Fruit fly (Drosophila melanogaster): ENCODE results near the gene CG18542.

- TF ChIP-seq CG8478 (optimal IDR thresholded peaks at IDR 0.05) (no peak), CTCF (optimal IDR thresholded peaks at IDR 0.05) (no peak)
Observed at dm6 chr3R:9683064-9683682, 2.4 kb upstream of the CG18542 start.
